Fruit fly (Drosophila melanogaster): ENCODE measurements around the gene CG32407.
A peak's percentile ranks its signal among the peaks of the same experiment; 100 is the strongest.

Gene CG32407

DNA sequence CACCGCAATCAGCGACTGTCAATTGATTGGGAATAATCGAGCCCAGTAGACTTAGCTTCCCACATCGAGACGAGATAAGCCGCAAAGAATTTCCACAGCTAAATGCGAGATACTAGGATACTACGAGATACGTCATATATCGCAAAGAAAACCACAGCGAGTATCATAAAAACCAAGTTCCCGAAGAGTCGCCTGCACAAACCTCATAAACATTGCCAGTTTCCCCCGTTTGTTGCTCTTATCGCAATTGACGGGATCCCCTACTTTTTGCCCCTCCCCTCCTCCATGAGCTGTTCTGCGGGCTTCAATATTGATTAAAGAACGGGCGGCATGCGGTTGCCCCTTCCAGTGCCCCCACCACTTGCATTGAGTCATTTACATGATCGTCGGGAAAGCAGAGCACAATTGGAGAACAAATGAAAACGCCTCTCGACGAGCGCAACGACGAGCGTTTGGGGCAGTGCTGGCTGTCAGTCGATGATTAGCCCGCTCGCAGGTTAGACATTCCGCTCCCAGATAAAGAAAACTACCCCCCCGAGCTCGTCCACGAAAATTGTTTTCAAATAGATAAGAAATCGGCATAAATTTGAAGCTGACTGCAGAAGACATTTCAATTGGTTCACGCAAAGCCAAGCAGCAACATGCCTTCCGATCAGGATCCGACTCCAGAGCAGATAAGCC is at the start of gene CG32407:
CG32407 (plus strand) TSS at position 51 of the 681 bp plus-strand sequence.
- TF ChIP-seq CG17801 (GFP tag; optimal IDR thresholded peaks at IDR 0.05; ENCODE audit: partially characterized antibody), result no peak

DNA sequence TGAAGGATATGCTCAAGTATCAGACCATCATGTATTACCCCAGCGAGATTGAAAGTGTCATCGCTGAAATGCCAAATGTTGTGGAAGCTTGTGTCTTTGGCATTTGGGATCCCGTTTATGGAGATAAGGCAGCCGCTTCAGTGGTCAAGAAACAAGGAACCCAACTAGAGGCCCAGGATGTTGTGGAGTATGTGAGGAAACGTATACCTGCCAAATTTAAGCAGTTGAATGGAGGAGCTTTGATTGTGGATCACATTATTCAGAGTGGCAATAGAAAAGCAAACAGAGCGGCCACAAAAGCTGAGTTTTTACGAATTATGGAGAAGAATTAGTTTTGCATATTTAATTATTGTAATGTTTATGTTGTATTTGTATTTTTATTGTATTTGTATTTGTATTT is 48.8 kb upstream of the CG32407 start, which contains the start of gene CG18586:
CG18586 (plus strand) TSS at position 301 of the 400 bp plus-strand sequence.
- no peak for TF ChIP-seq CG17801 (GFP tag; optimal IDR thresholded peaks at IDR 0.05; ENCODE audit: partially characterized antibody)

DNA sequence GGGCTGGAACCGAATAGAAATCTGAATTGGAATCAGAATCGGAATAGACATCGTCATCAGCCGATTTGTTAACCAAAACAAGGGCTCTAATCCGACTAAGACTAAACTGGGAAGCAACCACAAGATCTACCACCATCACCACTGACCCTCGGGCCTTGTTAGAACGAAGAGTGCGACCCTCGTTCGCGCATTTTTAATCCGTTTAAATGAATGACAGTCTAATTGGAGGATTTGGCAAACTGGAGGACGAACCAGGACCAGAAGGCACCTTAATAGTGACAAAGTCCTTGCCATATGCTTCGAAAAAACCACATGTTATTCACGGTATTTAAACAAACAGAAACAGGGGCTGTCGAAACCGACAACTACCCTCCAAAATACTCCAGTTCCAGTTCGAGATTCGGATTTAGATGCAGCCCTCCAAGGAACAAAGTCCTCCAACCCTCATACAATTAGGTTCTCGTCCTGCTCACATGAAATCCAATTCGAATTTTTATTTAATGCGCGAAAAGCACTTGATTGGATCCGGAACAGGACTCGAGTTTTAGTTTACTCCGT is 43.0 kb upstream of the CG32407 start:
- no peak for TF ChIP-seq CG17801 (GFP tag; optimal IDR thresholded peaks at IDR 0.05; ENCODE audit: partially characterized antibody)

DNA sequence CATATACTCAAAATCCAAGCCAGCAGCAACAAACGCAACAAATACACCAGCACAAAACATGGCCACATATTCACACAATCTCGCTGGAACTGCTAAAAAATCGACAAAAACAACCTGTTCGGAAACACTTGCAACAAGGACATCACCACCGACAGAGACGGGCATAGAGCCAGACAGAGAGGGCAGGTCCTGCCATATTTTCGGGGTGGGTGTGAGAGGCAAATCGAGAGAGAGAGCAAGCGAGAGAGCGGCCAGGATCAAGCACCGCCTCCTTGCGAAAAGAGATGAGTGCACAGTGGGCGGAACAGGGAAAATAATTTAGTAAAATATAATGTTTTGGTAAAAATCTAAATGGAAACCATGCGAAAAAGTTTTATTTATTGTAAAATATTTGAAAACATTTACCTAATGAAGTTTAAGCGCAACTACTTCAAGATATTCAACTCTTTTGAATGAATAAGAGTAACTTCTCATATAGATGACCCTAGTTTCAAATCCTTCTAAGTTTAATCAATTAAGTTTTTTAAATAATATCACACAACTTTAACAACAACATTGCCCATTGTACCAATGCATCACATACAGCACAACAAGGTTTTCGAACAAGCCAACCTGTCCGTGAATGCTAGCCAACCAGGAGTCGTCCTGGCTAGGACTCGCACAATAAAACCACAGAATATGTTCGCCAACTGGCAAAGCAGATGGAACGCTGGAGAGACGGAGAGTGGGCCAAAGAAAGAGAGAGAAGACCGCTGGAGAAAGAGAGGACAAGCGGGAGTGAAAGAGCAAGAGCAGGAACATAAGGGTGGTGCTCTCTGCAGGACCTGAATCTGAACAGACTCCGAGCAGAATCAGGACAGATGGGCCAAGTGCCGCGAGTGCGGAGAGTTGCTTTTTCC is 40.3 kb upstream of the CG32407 start:
- no peak for TF ChIP-seq CG17801 (GFP tag; optimal IDR thresholded peaks at IDR 0.05; ENCODE audit: partially characterized antibody)

DNA sequence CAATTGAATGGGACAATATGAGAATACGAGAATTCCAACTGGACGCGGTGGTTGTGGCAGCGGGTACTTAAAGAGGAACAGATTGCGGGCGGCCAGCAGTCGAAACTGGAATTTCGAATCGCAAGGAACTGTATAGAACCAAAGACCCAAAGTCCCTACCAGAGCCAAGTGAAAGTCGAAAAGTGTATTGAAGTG is 39.7 kb upstream of the CG32407 start, which contains the start of gene CG13287:
CG13287 (plus strand) TSS at position 96 of the 195 bp plus-strand sequence.
- TF ChIP-seq CG17801 (GFP tag; optimal IDR thresholded peaks at IDR 0.05; ENCODE audit: partially characterized antibody), result no peak

DNA sequence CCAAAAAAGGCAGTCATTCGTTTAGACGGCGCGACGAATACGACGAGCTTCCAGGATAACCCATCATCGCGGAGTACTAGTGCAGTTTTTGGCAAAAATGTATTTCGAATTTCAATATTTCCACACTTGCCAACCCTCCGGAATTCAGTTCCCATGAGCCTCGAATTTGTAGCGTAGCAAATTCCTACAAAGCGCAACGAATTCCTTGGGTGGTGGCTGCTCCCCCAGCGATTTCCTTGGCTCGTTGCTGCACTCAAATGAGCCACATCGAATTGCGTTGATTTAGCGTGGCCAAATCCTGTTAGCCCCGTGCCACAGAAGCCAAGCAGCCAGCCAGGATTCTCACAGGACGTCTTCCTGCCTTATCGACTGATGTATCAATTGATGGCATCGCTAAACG is 37.1 kb upstream of the CG32407 start:
- no peak for TF ChIP-seq CG17801 (GFP tag; optimal IDR thresholded peaks at IDR 0.05; ENCODE audit: partially characterized antibody)

DNA sequence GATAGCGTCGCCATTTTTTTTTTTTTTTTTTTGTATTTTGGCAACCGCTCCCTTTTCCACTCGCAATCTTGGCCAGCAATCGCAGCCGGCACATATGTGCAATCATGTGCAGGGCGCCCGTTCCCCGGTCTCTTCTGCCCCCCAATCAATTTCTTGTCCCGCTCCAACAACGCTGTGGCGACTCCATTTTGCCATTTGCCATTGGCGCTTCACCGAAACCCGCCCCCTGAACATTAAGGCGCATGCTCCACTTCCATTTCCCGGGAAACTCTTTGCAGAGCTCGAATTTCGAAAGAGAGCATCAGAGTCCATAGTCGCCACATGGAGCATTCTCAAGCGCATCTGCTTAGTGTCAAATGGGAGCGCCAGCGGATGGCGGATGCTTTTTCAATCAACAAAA is 30.7 kb upstream of the CG32407 start:
- TF ChIP-seq CG17801 (GFP tag; optimal IDR thresholded peaks at IDR 0.05; ENCODE audit: partially characterized antibody), result no peak

DNA sequence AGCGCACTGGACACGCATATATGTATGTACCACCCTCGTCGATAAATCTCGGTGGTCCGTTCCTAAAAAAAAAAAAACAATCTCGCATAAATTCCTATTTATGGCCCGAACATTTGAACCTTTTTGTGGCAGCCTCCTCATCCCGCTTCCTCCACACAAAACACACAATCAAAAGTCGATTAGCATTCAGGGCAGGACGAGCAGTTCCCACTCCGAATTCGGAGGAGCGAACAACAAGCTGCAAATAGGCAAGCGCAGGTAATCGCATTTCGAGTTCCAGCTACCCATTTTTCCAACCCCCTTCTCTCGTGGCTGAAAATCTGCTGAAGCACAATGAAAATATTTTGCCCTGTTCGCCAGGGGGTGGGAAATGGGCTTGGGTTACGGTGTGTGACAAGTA is 30.0 kb upstream of the CG32407 start:
- TF ChIP-seq CG17801 (GFP tag; optimal IDR thresholded peaks at IDR 0.05; ENCODE audit: partially characterized antibody), result no peak

DNA sequence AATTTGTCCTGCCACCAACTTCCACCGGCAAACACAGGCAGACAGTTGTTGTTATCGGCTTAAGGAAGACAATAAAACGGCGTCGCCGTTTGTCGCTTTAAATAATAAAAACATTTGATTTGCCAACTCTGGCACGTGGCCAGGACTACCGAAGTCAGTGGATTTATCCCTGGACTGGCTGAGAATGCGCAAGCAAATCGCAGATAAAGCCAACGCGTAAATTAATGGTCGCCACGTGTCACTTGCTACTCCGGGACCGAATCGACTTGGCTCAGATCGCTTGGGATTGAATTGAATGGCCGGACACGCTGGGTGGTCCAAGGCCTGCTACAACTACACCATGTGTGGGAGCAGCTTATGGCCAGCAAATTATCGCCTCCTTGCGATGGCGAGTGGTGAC is 28.8 kb upstream of the CG32407 start:
- TF ChIP-seq CG17801 (GFP tag; optimal IDR thresholded peaks at IDR 0.05; ENCODE audit: partially characterized antibody), result no peak

DNA sequence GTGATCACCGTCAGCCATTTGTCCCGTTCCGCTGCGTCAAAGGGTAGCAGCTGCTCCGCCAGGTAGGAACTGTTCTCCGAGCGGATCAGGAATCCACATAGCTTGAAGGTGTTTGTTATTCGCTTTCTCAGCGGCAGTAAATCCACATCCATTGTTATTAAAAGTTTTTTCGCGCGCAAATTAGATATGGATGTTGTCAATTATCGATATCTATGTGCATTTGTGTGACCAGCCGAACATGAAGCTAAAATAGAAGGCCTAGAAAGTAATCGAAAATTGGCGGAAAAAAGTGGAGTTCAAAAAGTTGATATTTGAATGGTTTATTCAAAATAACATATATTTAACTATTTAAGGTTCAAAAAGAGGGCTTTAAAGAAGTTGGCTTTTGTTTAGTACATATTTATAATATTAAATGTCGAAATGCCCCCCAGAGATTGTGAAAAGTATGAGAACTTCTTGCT is 24.6 kb upstream of the CG32407 start, which contains the start of the genes PolE2 and CG5592:
PolE2 (minus strand) TSS at position 208 of the 461 bp plus-strand sequence.
CG5592 (plus strand) TSS at position 411 of the 461 bp plus-strand sequence.
- no peak for TF ChIP-seq CG17801 (GFP tag; optimal IDR thresholded peaks at IDR 0.05; ENCODE audit: partially characterized antibody)

DNA sequence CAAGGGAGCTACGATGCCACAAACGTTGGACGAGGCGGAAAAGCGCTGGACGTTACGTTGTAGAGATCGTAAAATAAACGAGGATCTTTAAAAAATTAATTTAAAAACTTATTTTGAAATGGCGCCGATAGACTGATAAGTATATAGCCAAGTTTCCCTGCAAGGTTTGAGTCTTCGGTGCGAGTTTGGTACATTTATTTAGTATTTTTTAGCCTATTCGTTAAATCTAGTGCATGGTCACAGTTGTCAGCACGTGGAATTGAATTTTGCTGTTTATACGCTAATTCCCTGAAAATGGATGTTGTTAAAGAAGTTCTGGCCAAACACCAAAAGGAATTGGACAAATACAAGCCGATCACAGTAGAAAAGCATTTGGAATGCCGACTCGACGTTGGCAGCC is 22.6 kb upstream of the CG32407 start, which contains the start of gene CG32409:
CG32409 (plus strand) TSS at position 224 of the 400 bp plus-strand sequence.
- peak; percentile 5 for TF ChIP-seq CG17801 (GFP tag; optimal IDR thresholded peaks at IDR 0.05; ENCODE audit: partially characterized antibody)

DNA sequence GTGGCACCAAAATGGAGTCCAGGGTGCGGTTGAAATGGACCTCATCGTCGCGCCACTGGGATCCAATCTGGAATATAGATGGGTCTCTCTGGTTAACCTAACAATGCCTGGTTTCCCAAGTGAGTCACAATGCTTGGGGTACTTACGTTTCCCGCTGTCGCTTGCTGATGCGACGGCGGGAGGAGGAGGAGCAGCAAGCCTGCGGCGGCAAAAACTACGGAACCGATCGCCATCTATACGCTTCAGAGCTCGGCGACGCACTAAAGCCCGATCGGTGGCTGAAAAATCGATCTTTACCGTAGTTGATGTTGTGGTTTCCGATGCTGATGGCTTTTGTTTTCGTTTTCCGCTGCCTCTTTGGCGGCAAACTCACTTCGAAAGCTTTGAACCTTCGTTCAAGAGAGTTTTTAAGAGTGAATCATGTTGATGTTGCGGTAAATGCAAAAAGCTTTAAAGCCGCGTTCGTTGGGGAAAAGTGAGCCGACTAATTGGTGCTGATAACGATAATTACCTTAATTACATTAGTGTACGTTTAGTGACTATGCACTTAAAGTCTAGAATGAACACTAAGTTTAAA is 19.6 kb upstream of the CG32407 start, which contains the start of gene QC:
QC (minus strand) TSS at position 268 of the 577 bp plus-strand sequence.
- TF ChIP-seq CG17801 (GFP tag; optimal IDR thresholded peaks at IDR 0.05; ENCODE audit: partially characterized antibody), result no peak

DNA sequence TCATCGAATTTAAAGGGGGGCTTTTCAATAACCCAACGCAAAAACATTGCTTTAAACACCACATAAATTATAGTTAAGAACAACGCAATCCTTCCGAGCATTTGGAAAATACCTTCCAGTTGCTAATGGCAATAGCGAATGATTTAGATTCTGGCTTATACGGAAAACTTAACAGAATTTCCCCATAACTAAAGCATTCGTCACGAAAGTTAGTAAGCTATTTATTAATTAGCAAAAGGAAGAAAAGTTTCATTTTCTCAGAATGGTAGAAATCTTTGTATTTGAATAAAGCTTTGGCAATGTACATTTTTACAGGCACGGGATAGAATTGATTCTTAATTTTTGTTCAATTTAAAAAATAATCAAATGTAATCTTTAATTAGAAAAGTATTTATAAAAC is 17.9 kb upstream of the CG32407 start, which contains the start of gene CG32413:
CG32413 (minus strand) TSS at position 101 of the 400 bp plus-strand sequence.
- TF ChIP-seq CG17801 (GFP tag; optimal IDR thresholded peaks at IDR 0.05; ENCODE audit: partially characterized antibody), result no peak

DNA sequence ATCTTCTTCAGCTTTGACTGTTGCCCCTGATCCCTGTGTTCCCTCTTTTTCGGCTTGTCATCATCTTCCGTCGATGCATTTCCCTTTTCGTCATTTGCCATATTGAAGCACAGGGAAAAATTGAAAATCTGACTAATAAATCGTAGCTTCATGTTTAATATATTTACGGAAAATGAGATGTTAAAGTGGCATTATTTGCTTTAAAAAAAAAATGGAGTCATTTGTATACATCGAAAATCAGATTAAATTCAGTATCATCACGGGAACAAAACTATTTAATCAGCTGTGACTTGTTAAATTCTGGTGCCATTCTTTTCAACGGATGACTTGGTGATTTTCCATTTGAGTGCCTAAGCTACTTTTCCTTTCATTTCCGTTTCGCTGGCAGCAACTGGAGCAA is 15.3 kb upstream of the CG32407 start, which contains the start of gene CG10486:
CG10486 (minus strand) TSS at position 101 of the 400 bp plus-strand sequence.
- TF ChIP-seq CG17801 (GFP tag; optimal IDR thresholded peaks at IDR 0.05; ENCODE audit: partially characterized antibody), result no peak

DNA sequence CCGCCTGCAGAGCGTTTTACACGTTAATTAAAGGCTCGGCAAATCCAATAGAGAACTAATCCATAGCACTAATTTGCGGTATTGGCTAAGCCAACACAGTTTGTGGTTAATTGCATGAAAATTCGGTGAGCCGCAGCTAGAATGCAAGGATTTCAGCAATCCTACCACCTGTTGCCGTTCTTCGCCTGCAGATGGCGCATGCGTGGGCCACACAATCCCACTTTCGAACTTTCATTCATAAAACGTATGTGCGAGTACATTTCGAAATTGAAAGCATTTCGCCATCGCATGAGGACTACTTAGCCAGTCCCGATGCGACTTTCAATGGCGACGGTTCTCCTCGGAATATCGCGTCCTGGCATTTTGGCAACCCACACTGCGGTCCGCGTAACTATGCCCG is 14.8 kb upstream of the CG32407 start, which contains the start of gene CG13288:
CG13288 (plus strand) TSS at position 305 of the 400 bp plus-strand sequence.
- no peak for TF ChIP-seq CG17801 (GFP tag; optimal IDR thresholded peaks at IDR 0.05; ENCODE audit: partially characterized antibody)

All from ovary, adult (tissue).